Worm (Caenorhabditis elegans) whole organism, L4 larva: ENCODE data around the gene C38H2.2.

Experiments
- F49E8.2 ChIP-seq: sonication (generic microtip); optimal IDR thresholded peaks from 2 replicates; lab custom pipeline; 2016; ENCODE audit warnings: missing compliant biosample characterization, mild to moderate bottlenecking, missing genetic modification characterization, borderline replicate concordance
- T20F7.1 ChIP-seq: fragments of 200-800 bp; sonication (Bioruptor generic); optimal IDR thresholded peaks from 2 replicates; lab custom pipeline; 2018; ENCODE audit warnings: mild to moderate bottlenecking, missing genetic modification characterization, missing compliant biosample characterization
- T26A8.4 ChIP-seq: fragments of 200-800 bp; sonication (Bioruptor generic); IDR thresholded peaks from 2 replicates; pipeline ENCODE4 v1.3.6; 2022; ENCODE audit warnings: missing genetic modification characterization, missing compliant biosample characterization
- Y5F2A.4 ChIP-seq: fragments of 200-800 bp; sonication (Bioruptor generic); optimal IDR thresholded peaks from 2 replicates; lab custom pipeline; 2018; ENCODE audit warnings: mild to moderate bottlenecking, missing genetic modification characterization, missing compliant biosample characterization
- Y75B8A.6 ChIP-seq: fragments of 200-800 bp; sonication (Bioruptor generic); IDR thresholded peaks from 2 replicates; pipeline ENCODE4 v1.3.6; 2022; ENCODE audit warnings: missing genetic modification reagents, missing genetic modification characterization, missing compliant biosample characterization
- ZK337.2 ChIP-seq: fragments of 200-800 bp; sonication (Bioruptor generic); IDR thresholded peaks from 2 replicates; pipeline ENCODE4 v1.3.6; 2022; ENCODE audit warnings: missing genetic modification reagents, missing genetic modification characterization, missing compliant biosample characterization
- aly-2 ChIP-seq: sonication (generic microtip); optimal IDR thresholded peaks from 2 replicates; lab custom pipeline; 2018; ENCODE audit warnings: missing biosample characterization, missing genetic modification characterization
- ama-1 ChIP-seq: fragments of 150-350 bp; optimal IDR thresholded peaks from 2 replicates; lab custom pipeline; 2014; ENCODE audit warnings: inconsistent platforms, mixed read lengths
- arid-1 ChIP-seq: fragments of 200-800 bp; sonication (Bioruptor generic); conservative IDR thresholded peaks from 2 replicates; pipeline ENCODE4 v1.3.6; 2022; ENCODE audit warnings: missing genetic modification reagents, missing genetic modification characterization, missing compliant biosample characterization
- ceh-20 ChIP-seq: fragments of 200-800 bp; sonication (Bioruptor generic); IDR thresholded peaks from 2 replicates; pipeline ENCODE4 v1.3.6; 2022; ENCODE audit warnings: missing genetic modification reagents, missing genetic modification characterization, missing compliant biosample characterization
- ceh-32 ChIP-seq: sonication (generic microtip); optimal IDR thresholded peaks from 2 replicates; lab custom pipeline; 2016; ENCODE audit warnings: mild to moderate bottlenecking, missing genetic modification characterization, missing compliant biosample characterization; ENCODE audit not compliant: poor library complexity
- ces-1 ChIP-seq: fragments of 150-350 bp; sonication (generic microtip); optimal IDR thresholded peaks from 4 replicates; lab custom pipeline; 2014; ENCODE audit warnings: missing biosample characterization, missing genetic modification reagents, missing genetic modification characterization
- ctbp-1 ChIP-seq: fragments of 200-800 bp; sonication (Bioruptor generic); IDR thresholded peaks from 2 replicates; pipeline ENCODE4 v1.3.6; 2022; ENCODE audit warnings: missing genetic modification reagents, missing genetic modification characterization, missing compliant biosample characterization
- daf-16 ChIP-seq, 3 experiments: sonication (generic microtip); optimal IDR thresholded peaks; 2 replicates each; lab custom pipeline; 2016 to 2017; ENCODE audit warnings: missing genetic modification characterization in 3 of 3, missing genetic modification reagents in 3 of 3, mild to moderate bottlenecking in 2 of 3, missing compliant biosample characterization in 2 of 3, missing biosample characterization in 1 of 3, moderate library complexity in 1 of 3
- daf-19 ChIP-seq: fragments of 200-800 bp; sonication (Bioruptor generic); conservative IDR thresholded peaks from 2 replicates; pipeline ENCODE4 v1.3.6; 2022; ENCODE audit warnings: missing genetic modification characterization, missing compliant biosample characterization
- dmd-6 ChIP-seq: fragments of 200-800 bp; sonication (Bioruptor generic); IDR thresholded peaks from 2 replicates; pipeline ENCODE4 v1.3.6; 2022; ENCODE audit warnings: missing genetic modification reagents, missing genetic modification characterization, missing compliant biosample characterization
- dmd-8 ChIP-seq: fragments of 200-800 bp; sonication (Bioruptor generic); IDR thresholded peaks from 2 replicates; pipeline ENCODE4 v1.3.6; 2022; ENCODE audit warnings: missing genetic modification characterization, missing compliant biosample characterization
- dmd-9 ChIP-seq: fragments of 200-800 bp; sonication (Bioruptor generic); IDR thresholded peaks from 2 replicates; pipeline ENCODE4 v1.3.6; 2022; ENCODE audit warnings: missing genetic modification reagents, missing genetic modification characterization, missing compliant biosample characterization
- fkh-10 ChIP-seq: fragments of 150-350 bp; optimal IDR thresholded peaks from 2 replicates; lab custom pipeline; 2014; ENCODE audit warnings: missing biosample characterization, missing genetic modification reagents, missing genetic modification characterization
- gei-8 ChIP-seq: fragments of 200-800 bp; sonication (Bioruptor generic); optimal IDR thresholded peaks from 2 replicates; lab custom pipeline; 2018; ENCODE audit warnings: mild to moderate bottlenecking, missing genetic modification characterization, missing compliant biosample characterization
- hif-1 ChIP-seq, 2 experiments: sonication (generic microtip); optimal IDR thresholded peaks; 2 replicates each; lab custom pipeline; 2016 to 2017; ENCODE audit warnings: missing compliant biosample characterization in 2 of 2, missing genetic modification characterization in 2 of 2, missing genetic modification reagents in 2 of 2, missing genotype in 2 of 2, mild to moderate bottlenecking in 1 of 2
- hlh-11 ChIP-seq: fragments of 200-800 bp; sonication (Bioruptor generic); optimal IDR thresholded peaks from 2 replicates; lab custom pipeline; 2018; ENCODE audit warnings: mild to moderate bottlenecking, missing genetic modification characterization, missing compliant biosample characterization
- hlh-30 ChIP-seq: sonication (generic microtip); optimal IDR thresholded peaks from 2 replicates; lab custom pipeline; 2017; ENCODE audit warnings: antibody characterized with exemption, mild to moderate bottlenecking, missing genetic modification characterization, missing compliant biosample characterization; ENCODE audit not compliant: insufficient read depth
- lin-13 ChIP-seq: fragments of 150-350 bp; optimal IDR thresholded peaks from 2 replicates; lab custom pipeline; 2014; ENCODE audit warnings: missing biosample characterization, missing genetic modification reagents, missing genetic modification characterization
- lin-29 ChIP-seq: fragments of 200-800 bp; sonication (Bioruptor generic); IDR thresholded peaks from 2 replicates; pipeline ENCODE4 v1.3.6; 2022; ENCODE audit warnings: missing genetic modification reagents, missing genetic modification characterization, missing compliant biosample characterization
- lin-38 ChIP-seq: fragments of 200-800 bp; sonication (Bioruptor generic); IDR thresholded peaks from 2 replicates; pipeline ENCODE4 v1.3.6; 2022; ENCODE audit warnings: missing genetic modification reagents, missing genetic modification characterization, missing compliant biosample characterization
- madf-9 ChIP-seq: fragments of 200-800 bp; sonication (Bioruptor generic); conservative IDR thresholded peaks from 2 replicates; pipeline ENCODE4 v1.3.6; 2022; ENCODE audit warnings: missing genetic modification reagents, missing genetic modification characterization, missing compliant biosample characterization
- mdl-1 ChIP-seq, 2 experiments: fragments of 150-350 bp in 1 of 2; sonication (generic microtip) in 1 of 2; optimal IDR thresholded peaks; 2 replicates each; lab custom pipeline; 2014 to 2017; ENCODE audit warnings: missing biosample characterization in 2 of 2, missing genetic modification characterization in 2 of 2
- mep-1 ChIP-seq: fragments of 150-350 bp; sonication (generic microtip); optimal IDR thresholded peaks from 3 replicates; lab custom pipeline; 2014; ENCODE audit warnings: missing biosample characterization, missing genetic modification characterization
- mes-2 ChIP-seq: sonication (generic microtip); optimal IDR thresholded peaks from 2 replicates; lab custom pipeline; 2016; ENCODE audit warnings: missing genotype, mild to moderate bottlenecking, missing genetic modification characterization, missing compliant biosample characterization; ENCODE audit not compliant: poor library complexity, severe bottlenecking
- mxl-3 ChIP-seq: fragments of 200-800 bp; sonication (Bioruptor generic); optimal IDR thresholded peaks from 2 replicates; lab custom pipeline; 2018; ENCODE audit warnings: mild to moderate bottlenecking, missing genetic modification characterization, missing compliant biosample characterization
- nhr-10 ChIP-seq: fragments of 150-350 bp; optimal IDR thresholded peaks from 2 replicates; lab custom pipeline; 2014; ENCODE audit warnings: missing biosample characterization, missing genetic modification characterization
- nhr-11 ChIP-seq: fragments of 150-350 bp; optimal IDR thresholded peaks from 2 replicates; lab custom pipeline; 2014; ENCODE audit warnings: missing biosample characterization, missing genetic modification characterization
- nhr-111 ChIP-seq: fragments of 200-800 bp; sonication (Bioruptor generic); optimal IDR thresholded peaks from 2 replicates; lab custom pipeline; 2018; ENCODE audit warnings: mild to moderate bottlenecking, missing genetic modification characterization, missing compliant biosample characterization
- nhr-25 ChIP-seq: sonication (generic microtip); optimal IDR thresholded peaks from 2 replicates; lab custom pipeline; 2017; ENCODE audit warnings: missing genetic modification characterization, mild to moderate bottlenecking, missing compliant biosample characterization, antibody characterized with exemption, moderate library complexity, borderline replicate concordance; ENCODE audit not compliant: insufficient read depth
- nhr-28 ChIP-seq: fragments of 150-350 bp; optimal IDR thresholded peaks from 2 replicates; lab custom pipeline; 2014; ENCODE audit warnings: missing biosample characterization, missing genetic modification characterization
- nhr-77 ChIP-seq: fragments of 150-350 bp; optimal IDR thresholded peaks from 2 replicates; lab custom pipeline; 2014; ENCODE audit warnings: missing biosample characterization, missing genetic modification characterization
- php-3 ChIP-seq: fragments of 200-800 bp; sonication (Bioruptor generic); IDR thresholded peaks from 2 replicates; pipeline ENCODE4 v1.3.6; 2022; ENCODE audit warnings: missing genetic modification reagents, missing genetic modification characterization, missing compliant biosample characterization
- pqm-1 ChIP-seq: sonication (generic microtip); optimal IDR thresholded peaks from 2 replicates; lab custom pipeline; 2017; ENCODE audit warnings: missing biosample characterization, missing genetic modification characterization
- saeg-2 ChIP-seq: fragments of 200-800 bp; sonication (Bioruptor generic); IDR thresholded peaks from 2 replicates; pipeline ENCODE4 v1.3.6; 2022; ENCODE audit warnings: missing genetic modification reagents, missing genetic modification characterization, missing compliant biosample characterization
- skn-1 ChIP-seq: fragments of 150-350 bp; optimal IDR thresholded peaks from 2 replicates; lab custom pipeline; 2014; ENCODE audit warnings: missing biosample characterization, missing genetic modification characterization
- spr-3 ChIP-seq: fragments of 200-800 bp; sonication (Bioruptor generic); optimal IDR thresholded peaks from 2 replicates; lab custom pipeline; 2018; ENCODE audit warnings: mild to moderate bottlenecking, missing genetic modification characterization, missing compliant biosample characterization
- tra-1 ChIP-seq: fragments of 200-800 bp; sonication (Bioruptor generic); IDR thresholded peaks from 2 replicates; pipeline ENCODE4 v1.3.6; 2022; ENCODE audit warnings: missing genetic modification reagents, missing genetic modification characterization, missing compliant biosample characterization
- unc-130 ChIP-seq: sonication (generic microtip); optimal IDR thresholded peaks from 2 replicates; lab custom pipeline; 2016; ENCODE audit warnings: missing genetic modification reagents, missing genetic modification characterization, missing compliant biosample characterization
- zip-11 ChIP-seq: fragments of 200-800 bp; sonication (Bioruptor generic); IDR thresholded peaks from 2 replicates; pipeline ENCODE4 v1.3.6; 2022; ENCODE audit warnings: missing genetic modification characterization, missing compliant biosample characterization
- zip-2 ChIP-seq: fragments of 150-350 bp; optimal IDR thresholded peaks from 2 replicates; lab custom pipeline; 2014; ENCODE audit warnings: missing biosample characterization, missing genetic modification characterization

C38H2.2 gene

DNA sequence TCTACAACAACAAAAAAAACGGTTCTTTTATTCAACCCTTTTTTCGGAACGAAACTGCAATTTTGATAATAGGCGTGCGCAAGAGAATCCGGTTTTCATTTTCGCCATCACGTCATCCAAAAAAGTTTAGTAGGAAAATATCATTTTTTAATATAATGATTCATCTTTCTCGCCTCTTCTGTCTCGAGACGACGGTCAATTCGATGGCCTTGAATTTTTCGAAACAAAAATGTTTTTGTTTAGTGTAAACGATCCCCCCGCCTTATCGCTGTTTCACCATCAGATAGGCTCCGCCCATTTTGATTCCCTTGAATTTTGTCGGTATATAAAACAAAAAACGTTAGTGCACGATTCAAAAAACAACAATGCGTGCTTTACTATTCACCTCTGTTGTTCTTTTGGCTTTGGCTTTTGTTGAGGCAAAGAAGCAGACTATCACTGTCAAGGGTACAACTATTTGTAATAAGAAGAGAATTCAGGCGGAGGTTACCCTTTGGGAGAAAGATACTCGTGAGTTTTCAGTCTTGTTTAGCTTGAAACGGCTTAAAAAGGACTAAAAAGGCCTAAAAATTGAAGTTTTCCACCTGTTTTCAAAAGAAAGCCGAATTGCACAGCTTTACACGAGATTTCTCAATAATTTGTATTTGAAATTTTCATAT is 43.9 kb upstream of the C38H2.2 start, which contains the start of gene ttr-15 (continued):
- TF ChIP-seq ces-1 (GFP tag; lab: Kevin White, UChicago) (no peak), ctbp-1 (GFP tag; lab: Robert Waterston, UW) (no peak), gei-8 (GFP tag; lab: Kevin White, UChicago) (no peak), dmd-9 (GFP tag; lab: Robert Waterston, UW) (no peak), nhr-28 (peak; percentile 41), nhr-77 (no peak), ama-1 (lab: Kevin White, UChicago) (peak; percentile 96), php-3 (GFP tag; lab: Robert Waterston, UW) (no peak), T20F7.1 (GFP tag; lab: Kevin White, UChicago) (peak; percentile 54), spr-3 (GFP tag; lab: Kevin White, UChicago) (no peak), nhr-25 (tag; lab: Kevin White, UChicago) (peak; percentile 38), pqm-1 (tag; lab: Kevin White, UChicago) (no peak), hif-1 (tag; optimal IDR thresholded peaks at IDR 0.05; lab: Kevin White, UChicago) (no peak), lin-29 (no peak), tra-1 (GFP tag; lab: Robert Waterston, UW) (0 out of 2 replicates have a peak, but pooled peaks have one; percentile 28), lin-38 (GFP tag; lab: Robert Waterston, UW) (no peak), arid-1 (GFP tag; lab: Robert Waterston, UW) (no peak), mxl-3 (GFP tag; lab: Kevin White, UChicago) (peak; percentile 24), skn-1 (tag; lab: Kevin White, UChicago) (no peak), daf-19 (GFP tag; lab: Robert Waterston, UW) (no peak), Y5F2A.4 (GFP tag; lab: Kevin White, UChicago) (no peak), nhr-11 (no peak), mdl-1 (tag; optimal IDR thresholded peaks at IDR 0.05; lab: Kevin White, UChicago) (peak in 1 of 2 experiments; percentile 12), dmd-8 (GFP tag; lab: Robert Waterston, UW) (no peak), lin-13 (GFP tag; lab: Kevin White, UChicago) (no peak), mes-2 (tag; lab: Kevin White, UChicago) (peak; percentile 19), Y75B8A.6 (GFP tag; lab: Robert Waterston, UW) (no peak), dmd-6 (GFP tag; lab: Robert Waterston, UW) (peak; percentile 41), T26A8.4 (GFP tag; lab: Robert Waterston, UW) (no peak), daf-16 (GFP tag; optimal IDR thresholded peaks at IDR 0.05; lab: Kevin White, UChicago) (no peak), daf-16 (tag; optimal IDR thresholded peaks at IDR 0.05; lab: Kevin White, UChicago) (peak; percentile 16), hlh-30 (peak; percentile 34), F49E8.2 (tag; lab: Kevin White, UChicago) (no peak), fkh-10 (GFP tag; lab: Kevin White, UChicago) (no peak), zip-11 (GFP tag; lab: Robert Waterston, UW) (no peak), ceh-20 (no peak), saeg-2 (no peak), aly-2 (no peak), nhr-10 (tag; lab: Kevin White, UChicago) (peak; percentile 13), madf-9 (GFP tag; lab: Robert Waterston, UW) (no peak), unc-130 (no peak), ZK337.2 (GFP tag; lab: Robert Waterston, UW) (no peak), zip-2 (tag; lab: Kevin White, UChicago) (no peak), nhr-111 (no peak), hlh-11 (tag; lab: Kevin White, UChicago) (peak; percentile 51), mep-1 (peak; percentile 44), ceh-32 (tag; lab: Kevin White, UChicago) (no peak)
